Worm (Caenorhabditis elegans) whole organism, mixed stage, embryonic: ENCODE measurements around the gene ZK1128.1.

Experiments used
- M03D4.4 ChIP-seq: sonication (generic microtip); optimal IDR thresholded peaks from 2 replicates; lab custom pipeline; 2017; ENCODE audit warnings: mild to moderate bottlenecking, missing genetic modification characterization, missing compliant biosample characterization
- blmp-1 ChIP-seq: fragments of 150-350 bp; optimal IDR thresholded peaks from 2 replicates; lab custom pipeline; 2014; ENCODE audit warnings: missing biosample characterization, missing genetic modification characterization
- ceh-39 ChIP-seq: fragments of 150-350 bp; optimal IDR thresholded peaks from 2 replicates; lab custom pipeline; 2014; ENCODE audit warnings: missing biosample characterization, missing genetic modification characterization
- ceh-43 ChIP-seq: fragments of 200-800 bp; sonication (Bioruptor generic); optimal IDR thresholded peaks from 2 replicates; lab custom pipeline; 2018; ENCODE audit warnings: mild to moderate bottlenecking, missing genetic modification characterization, moderate library complexity, missing compliant biosample characterization
- ceh-83 ChIP-seq: fragments of 200-800 bp; sonication (Bioruptor generic); optimal IDR thresholded peaks from 2 replicates; lab custom pipeline; 2018; ENCODE audit warnings: mild to moderate bottlenecking, missing genetic modification characterization, missing compliant biosample characterization
- ces-1 ChIP-seq: fragments of 150-350 bp; optimal IDR thresholded peaks from 2 replicates; lab custom pipeline; 2014; ENCODE audit warnings: missing biosample characterization, missing genetic modification reagents, missing genetic modification characterization
- cnd-1 ChIP-seq: fragments of 200-800 bp; sonication (Bioruptor generic); optimal IDR thresholded peaks from 2 replicates; lab custom pipeline; 2018; ENCODE audit warnings: mild to moderate bottlenecking, missing genetic modification characterization, missing compliant biosample characterization
- drap-1 ChIP-seq: fragments of 200-800 bp; sonication (Bioruptor generic); optimal IDR thresholded peaks from 3 replicates; lab custom pipeline; 2018; ENCODE audit warnings: mild to moderate bottlenecking, missing genetic modification characterization, missing compliant biosample characterization
- elt-1 ChIP-seq: sonication (generic microtip); optimal IDR thresholded peaks from 2 replicates; lab custom pipeline; 2017; ENCODE audit warnings: missing genetic modification characterization, mild to moderate bottlenecking, missing compliant biosample characterization, antibody characterized with exemption, moderate library complexity, borderline replicate concordance; ENCODE audit not compliant: insufficient read depth
- hlh-1 ChIP-seq: fragments of 150-350 bp; optimal IDR thresholded peaks from 2 replicates; lab custom pipeline; 2014; ENCODE audit warnings: missing biosample characterization, missing genetic modification reagents, missing genetic modification characterization
- lin-13 ChIP-seq: fragments of 150-350 bp; optimal IDR thresholded peaks from 2 replicates; lab custom pipeline; 2014; ENCODE audit warnings: missing biosample characterization, missing genetic modification characterization
- lin-32 ChIP-seq: fragments of 200-800 bp; sonication (Bioruptor generic); optimal IDR thresholded peaks from 2 replicates; lab custom pipeline; 2018; ENCODE audit warnings: mild to moderate bottlenecking, missing genetic modification characterization, missing compliant biosample characterization
- lsy-2 ChIP-seq: fragments of 150-350 bp; optimal IDR thresholded peaks from 2 replicates; lab custom pipeline; 2014; ENCODE audit warnings: missing biosample characterization, missing genetic modification characterization
- mab-5 ChIP-seq: fragments of 150-350 bp; optimal IDR thresholded peaks from 2 replicates; lab custom pipeline; 2014; ENCODE audit warnings: missing biosample characterization, missing genetic modification characterization
- mep-1 ChIP-seq: fragments of 150-350 bp; optimal IDR thresholded peaks from 2 replicates; lab custom pipeline; 2017; ENCODE audit warnings: missing biosample characterization, missing genetic modification reagents, missing genetic modification characterization, inconsistent platforms
- mls-2 ChIP-seq: sonication (generic microtip); optimal IDR thresholded peaks from 2 replicates; lab custom pipeline; 2016; ENCODE audit warnings: mild to moderate bottlenecking, missing genetic modification characterization, moderate library complexity, missing compliant biosample characterization
- nhr-12 ChIP-seq: fragments of 150-350 bp; optimal IDR thresholded peaks from 2 replicates; lab custom pipeline; 2014; ENCODE audit warnings: missing biosample characterization, missing genetic modification characterization
- nhr-237 ChIP-seq: fragments of 150-350 bp; optimal IDR thresholded peaks from 2 replicates; lab custom pipeline; 2014; ENCODE audit warnings: missing biosample characterization, missing genetic modification characterization
- nhr-28 ChIP-seq: fragments of 150-350 bp; optimal IDR thresholded peaks from 2 replicates; lab custom pipeline; 2014; ENCODE audit warnings: missing biosample characterization, missing genetic modification characterization
- nhr-76 ChIP-seq: sonication (generic microtip); optimal IDR thresholded peaks from 2 replicates; lab custom pipeline; 2017; ENCODE audit warnings: missing biosample characterization, missing genetic modification characterization
- pha-4 ChIP-seq: fragments of 150-350 bp; optimal IDR thresholded peaks from 2 replicates; lab custom pipeline; 2018; ENCODE audit warnings: missing biosample characterization, missing genetic modification reagents, missing genetic modification characterization
- sem-2 ChIP-seq: fragments of 200-800 bp; sonication (Bioruptor generic); optimal IDR thresholded peaks from 2 replicates; lab custom pipeline; 2018; ENCODE audit warnings: mild to moderate bottlenecking, missing genetic modification characterization, missing compliant biosample characterization
- sptf-1 ChIP-seq: sonication (generic microtip); optimal IDR thresholded peaks from 2 replicates; lab custom pipeline; 2017; ENCODE audit warnings: mild to moderate bottlenecking, missing genetic modification characterization, moderate library complexity, missing compliant biosample characterization
- unc-120 ChIP-seq: sonication (generic microtip); optimal IDR thresholded peaks from 2 replicates; lab custom pipeline; 2017; ENCODE audit warnings: missing genetic modification characterization, missing compliant biosample characterization; ENCODE audit not compliant: poor library complexity, severe bottlenecking
- unc-39 ChIP-seq: fragments of 150-350 bp; optimal IDR thresholded peaks from 2 replicates; lab custom pipeline; 2014; ENCODE audit warnings: missing biosample characterization, missing genetic modification characterization
- unc-62 ChIP-seq: fragments of 150-350 bp; optimal IDR thresholded peaks from 2 replicates; lab custom pipeline; 2014; ENCODE audit warnings: missing biosample characterization, missing genetic modification reagents, missing genetic modification characterization
- zip-8 ChIP-seq: fragments of 150-350 bp; optimal IDR thresholded peaks from 2 replicates; lab custom pipeline; 2014; ENCODE audit warnings: missing biosample characterization, missing genetic modification characterization
- ztf-11 ChIP-seq: fragments of 150-350 bp; optimal IDR thresholded peaks from 2 replicates; lab custom pipeline; 2014; ENCODE audit warnings: missing biosample characterization, missing genetic modification characterization

The ZK1128.1 gene

ce11 chrIII:10123586-10124233 is 9.2 kb upstream of the ZK1128.1 start, which contains the start of gene ttll-4 (continued):
- TF ChIP-seq lin-32 (peak; percentile 24), mab-5 (tag; lab: Kevin White, UChicago) (no peak), drap-1 (peak; percentile 21), ceh-83 (GFP tag; lab: Kevin White, UChicago) (no peak), blmp-1 (tag; lab: Kevin White, UChicago) (no peak), elt-1 (tag; lab: Kevin White, UChicago) (no peak), ceh-39 (tag; lab: Kevin White, UChicago) (no peak), nhr-12 (tag; lab: Kevin White, UChicago) (no peak), M03D4.4 (tag; lab: Kevin White, UChicago) (peak; percentile 48)
- TF ChIP-seq, all 35 proteins: peak for 11

- TF ChIP-seq unc-120 (tag; lab: Kevin White, UChicago), result no peak
- peak; percentile 47 for TF ChIP-seq ces-1 (GFP tag; lab: Kevin White, UChicago)
These were observed 5.7 kb upstream of the ZK1128.1 start, which contains the start of the genes gtf-2H3 and ham-3 for ce11 chrIII:10120076-10120831. Gene gtf-2H3 (minus strand): TSS chrIII:10120148. Gene ham-3 (plus strand): TSS chrIII:10120781.

ce11 chrIII:10118818-10119217 is 4.3 kb upstream of the ZK1128.1 start, which contains the start of gene ZK1128.3:
Gene ZK1128.3 (minus strand): TSS chrIII:10118918.
- no peak for TF ChIP-seq lsy-2 (tag; lab: Kevin White, UChicago)
- no peak for TF ChIP-seq ztf-11 (tag; lab: Kevin White, UChicago)
- no peak for TF ChIP-seq unc-120 (tag; lab: Kevin White, UChicago)
- no peak for TF ChIP-seq ceh-43
- no peak for TF ChIP-seq sem-2
- TF ChIP-seq nhr-76 (tag; lab: Kevin White, UChicago), result no peak
- TF ChIP-seq lin-13 (tag; lab: Kevin White, UChicago), result no peak
- no peak for TF ChIP-seq nhr-28 (tag; lab: Kevin White, UChicago)
- TF ChIP-seq pha-4 (tag; lab: Kevin White, UChicago), result no peak
- no peak for TF ChIP-seq ceh-83 (GFP tag; lab: Kevin White, UChicago)
- TF ChIP-seq hlh-1 (tag; lab: Kevin White, UChicago), result no peak
- no peak for TF ChIP-seq mep-1 (tag; lab: Kevin White, UChicago)
- TF ChIP-seq unc-39 (tag; lab: Kevin White, UChicago), result no peak
- no peak for TF ChIP-seq cnd-1 (tag; lab: Kevin White, UChicago)
- TF ChIP-seq sptf-1 (tag; lab: Kevin White, UChicago), result no peak
- no peak for TF ChIP-seq unc-62 (GFP tag; lab: Kevin White, UChicago)

ce11 chrIII:10112958-10113357 is 1.6 kb downstream of the ZK1128.1 start, which contains the start of gene vps-29:
Gene vps-29 (minus strand): TSS chrIII:10113058.
- TF ChIP-seq ces-1 (GFP tag; lab: Kevin White, UChicago), result no peak

- TF ChIP-seq sem-2, result no peak
- TF ChIP-seq mls-2 (tag; lab: Kevin White, UChicago), result no peak
- TF ChIP-seq mab-5 (tag; lab: Kevin White, UChicago), result no peak
- TF ChIP-seq lsy-2 (tag; lab: Kevin White, UChicago), result no peak
- TF ChIP-seq ceh-39 (tag; lab: Kevin White, UChicago), result no peak
- TF ChIP-seq unc-62 (GFP tag; lab: Kevin White, UChicago), result no peak
- TF ChIP-seq ceh-83 (GFP tag; lab: Kevin White, UChicago), result no peak
- no peak for TF ChIP-seq hlh-1 (tag; lab: Kevin White, UChicago)
- TF ChIP-seq zip-8 (tag; lab: Kevin White, UChicago), result no peak
- TF ChIP-seq ztf-11 (tag; lab: Kevin White, UChicago), result no peak
- no peak for TF ChIP-seq nhr-237 (tag; lab: Kevin White, UChicago)
- no peak for TF ChIP-seq sptf-1 (tag; lab: Kevin White, UChicago)
- no peak for TF ChIP-seq nhr-28 (tag; lab: Kevin White, UChicago)
These were observed 5.6 kb downstream of the ZK1128.1 start, which contains the start of gene T16H12.9 for ce11 chrIII:10108995-10109394. Gene T16H12.9 (plus strand): TSS chrIII:10109295.
